Worm (Caenorhabditis elegans): ENCODE results near the gene mrps-17.
A peak's percentile ranks its signal among the peaks of the same experiment; 100 is the strongest.

The mrps-17 gene

ce11 chrIII:6453665-6454064, 22.1 kb upstream of the mrps-17 start (continued):
- TF ChIP-seq mef-2 (tag; optimal IDR thresholded peaks at IDR 0.05) (peak; percentile 7), tbx-2 (tag; optimal IDR thresholded peaks at IDR 0.05) (peak; percentile 64), lsy-2 (tag; optimal IDR thresholded peaks at IDR 0.05) (peak; percentile 86 to 92), C16A3.4 (tag; optimal IDR thresholded peaks at IDR 0.05) (peak; percentile 92), isw-1 (GFP tag; IDR thresholded peaks at IDR 0.05) (peak; percentile 46), nhr-71 (tag; optimal IDR thresholded peaks at IDR 0.05) (peak; percentile 85), elt-2 (tag; optimal IDR thresholded peaks at IDR 0.05) (no peak), efl-3 (GFP tag; optimal IDR thresholded peaks at IDR 0.05) (no peak), ceh-82 (tag; optimal IDR thresholded peaks at IDR 0.05) (peak; percentile 50 to 88 (median 73)), jun-1 (tag; optimal IDR thresholded peaks at IDR 0.05) (peak; percentile 56), fkh-4 (tag; optimal IDR thresholded peaks at IDR 0.05; ENCODE audit: borderline replicate concordance) (no peak), mep-1 (tag; optimal IDR thresholded peaks at IDR 0.05) (peak; percentile 49), ztf-11 (tag; optimal IDR thresholded peaks at IDR 0.05) (no peak), hpl-2 (GFP tag; optimal IDR thresholded peaks at IDR 0.05) (peak; percentile 49), unc-30 (tag; optimal IDR thresholded peaks at IDR 0.05) (no peak), unc-130 (tag; optimal IDR thresholded peaks at IDR 0.05) (no peak), pqm-1 (tag; optimal IDR thresholded peaks at IDR 0.05) (no peak), alr-1 (tag; optimal IDR thresholded peaks at IDR 0.05; ENCODE audit: borderline replicate concordance) (no peak), unc-98 (GFP tag; IDR thresholded peaks at IDR 0.05) (no peak), irx-1 (tag; optimal IDR thresholded peaks at IDR 0.05) (no peak), ztf-4 (tag; optimal IDR thresholded peaks at IDR 0.05) (peak; percentile 66), sox-4 (tag; optimal IDR thresholded peaks at IDR 0.05) (no peak), ets-5 (GFP tag; IDR thresholded peaks at IDR 0.05) (no peak), vab-15 (tag; optimal IDR thresholded peaks at IDR 0.05) (no peak), nhr-12 (tag; optimal IDR thresholded peaks at IDR 0.05) (no peak), aly-2 (tag; optimal IDR thresholded peaks at IDR 0.05) (peak; percentile 43), nhr-85 (tag) (peak; percentile 83), pax-3 (tag; optimal IDR thresholded peaks at IDR 0.05) (no peak), rnt-1 (tag; optimal IDR thresholded peaks at IDR 0.05) (peak; percentile 83), lin-39 (tag; optimal IDR thresholded peaks at IDR 0.05) (no peak), unc-62 (GFP tag; optimal IDR thresholded peaks at IDR 0.05) (no peak), snpc-4 (tag; optimal IDR thresholded peaks at IDR 0.05) (no peak), sup-37 (GFP tag; optimal IDR thresholded peaks at IDR 0.05) (no peak), ceh-88 (GFP tag; IDR thresholded peaks at IDR 0.05) (peak; percentile 51; the same call in 1 of the 2 replicates), nhr-90 (tag; optimal IDR thresholded peaks at IDR 0.05; ENCODE audit: poor library complexity) (peak; percentile 30), Y116A8C.19 (tag; optimal IDR thresholded peaks at IDR 0.05; ENCODE audit: borderline replicate concordance) (no peak), nhr-84 (tag; optimal IDR thresholded peaks at IDR 0.05) (no peak), ama-1 (optimal IDR thresholded peaks at IDR 0.05) (no peak), ceh-8 (GFP tag; optimal IDR thresholded peaks at IDR 0.05) (no peak), F16B12.6 (tag; optimal IDR thresholded peaks at IDR 0.05) (peak; percentile 55), lin-15B (tag; optimal IDR thresholded peaks at IDR 0.05) (peak; percentile 55), zag-1 (tag; optimal IDR thresholded peaks at IDR 0.05) (peak; percentile 11), ces-1 (GFP tag; optimal IDR thresholded peaks at IDR 0.05) (no peak), C34B4.2 (tag; optimal IDR thresholded peaks at IDR 0.05) (no peak), mab-9 (GFP tag; IDR thresholded peaks at IDR 0.05) (no peak), ceh-63 (GFP tag; optimal IDR thresholded peaks at IDR 0.05) (no peak), lir-3 (tag; optimal IDR thresholded peaks at IDR 0.05; ENCODE audit: poor library complexity) (peak; percentile 12), nhr-77 (tag; optimal IDR thresholded peaks at IDR 0.05) (peak; percentile 85), nhr-20 (tag; optimal IDR thresholded peaks at IDR 0.05) (peak; percentile 77), egl-27 (tag; optimal IDR thresholded peaks at IDR 0.05) (no peak), sptf-1 (tag; optimal IDR thresholded peaks at IDR 0.05) (no peak)

All from whole organism, L1 larva.